Fruit fly (Drosophila melanogaster): Measurements from ENCODE around the gene Ada3.

Ada3 gene

DNA sequence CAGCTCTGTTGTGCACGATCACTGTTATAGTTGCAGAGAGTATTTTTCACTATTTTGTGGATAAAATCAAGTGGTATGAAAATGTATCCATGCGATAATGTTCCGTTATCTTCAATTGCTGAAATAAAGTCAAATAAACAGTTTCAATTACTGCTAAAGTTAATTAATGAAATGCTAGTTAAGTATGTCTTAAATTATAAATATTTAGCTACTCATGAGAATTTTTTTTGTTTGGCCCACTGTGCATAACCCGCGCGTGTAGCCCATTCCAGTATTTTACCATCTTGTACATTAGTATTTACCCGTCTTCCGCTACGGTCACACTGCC lies at the start of gene Ada3 (continued):
- TF ChIP-seq CG9797 (GFP tag; optimal IDR thresholded peaks at IDR 0.05), result peak; percentile 74
- TF ChIP-seq CG17829 (tag; optimal IDR thresholded peaks at IDR 0.05), result peak; percentile 65
- TF ChIP-seq Max (GFP tag; optimal IDR thresholded peaks at IDR 0.05), result peak; percentile 83
- no peak; the same call in none of the 2 replicates for TF ChIP-seq vvl (GFP tag; IDR thresholded peaks at IDR 0.05)
- 0 out of 2 replicates have a peak, but pooled peaks have one; percentile 35 for TF ChIP-seq toy (GFP tag; IDR thresholded peaks at IDR 0.05)
- TF ChIP-seq CG12104 (GFP tag; optimal IDR thresholded peaks at IDR 0.05), result peak; percentile 60
- TF ChIP-seq gfzf (GFP tag; optimal IDR thresholded peaks at IDR 0.05), result peak; percentile 78
- TF ChIP-seq CG3847 (GFP tag; IDR thresholded peaks at IDR 0.05), result peak; percentile 55
- TF ChIP-seq nau (GFP tag; optimal IDR thresholded peaks at IDR 0.05), result peak; percentile 44
- no peak for TF ChIP-seq jigr1 (GFP tag; IDR thresholded peaks at IDR 0.05)
- peak; percentile 58; the same call in 1 of the 2 replicates for TF ChIP-seq CG4730 (GFP tag; IDR thresholded peaks at IDR 0.05)
- peak; percentile 68 for TF ChIP-seq fd96Cb (tag; optimal IDR thresholded peaks at IDR 0.05)
- no peak for TF ChIP-seq pros (GFP tag; optimal IDR thresholded peaks at IDR 0.05)
- TF ChIP-seq seq (GFP tag; IDR thresholded peaks at IDR 0.05), result no peak
- no peak for TF ChIP-seq prd (optimal IDR thresholded peaks at IDR 0.05)
- TF ChIP-seq prd (GFP tag; IDR thresholded peaks at IDR 0.05), result peak; percentile 71
- peak; percentile 74 for TF ChIP-seq CG14710 (tag; optimal IDR thresholded peaks at IDR 0.05)
- peak; percentile 27 for TF ChIP-seq Asciz (GFP tag; optimal IDR thresholded peaks at IDR 0.05)
- peak; percentile 61 for TF ChIP-seq crc (GFP tag; optimal IDR thresholded peaks at IDR 0.05)
- TF ChIP-seq CG14050 (GFP tag; IDR thresholded peaks at IDR 0.05), result peak; percentile 61
- peak; percentile 52 for TF ChIP-seq CG3407 (GFP tag; optimal IDR thresholded peaks at IDR 0.05)
- no peak for TF ChIP-seq ftz-f1 (GFP tag; optimal IDR thresholded peaks at IDR 0.05)
- TF ChIP-seq CG6254 (GFP tag; optimal IDR thresholded peaks at IDR 0.05), result no peak
- peak; percentile 38 for TF ChIP-seq D19A (tag; optimal IDR thresholded peaks at IDR 0.05)
- peak; percentile 23; the same call in 1 of the 2 replicates for TF ChIP-seq CG16779 (GFP tag; IDR thresholded peaks at IDR 0.05)
- TF ChIP-seq CG11695 (GFP tag; IDR thresholded peaks at IDR 0.05), result peak; percentile 54; the same call in 1 of the 3 replicates
- peak; percentile 56; the same call in 1 of the 2 replicates for TF ChIP-seq CG7372 (GFP tag; IDR thresholded peaks at IDR 0.05)
- TF ChIP-seq Hr39 (optimal IDR thresholded peaks at IDR 0.05), result no peak
- TF ChIP-seq nerfin-1 (tag; optimal IDR thresholded peaks at IDR 0.05), result peak; percentile 67
- 0 out of 4 replicates have a peak, but pooled peaks have one; percentile 11 for TF ChIP-seq Dll (GFP tag; IDR thresholded peaks at IDR 0.05; ENCODE audit: partially characterized antibody)
- TF ChIP-seq sob (GFP tag; IDR thresholded peaks at IDR 0.05), result peak; percentile 74; the same call in 1 of the 2 replicates
- peak; percentile 79 for TF ChIP-seq Hr3 (GFP tag; optimal IDR thresholded peaks at IDR 0.05)
- peak; percentile 39 for TF ChIP-seq CG8089 (GFP tag; optimal IDR thresholded peaks at IDR 0.05)
- peak; percentile 30 for TF ChIP-seq gcm (GFP tag; optimal IDR thresholded peaks at IDR 0.05)
- peak; percentile 66; the same call in 2 of the 3 replicates for TF ChIP-seq zfh1 (GFP tag; IDR thresholded peaks at IDR 0.05)
- TF ChIP-seq CG18764 (GFP tag; optimal IDR thresholded peaks at IDR 0.05), result peak; percentile 49
- TF ChIP-seq tap (tag; optimal IDR thresholded peaks at IDR 0.05), result peak; percentile 29
- TF ChIP-seq Myb (GFP tag; optimal IDR thresholded peaks at IDR 0.05), result peak; percentile 45
- no peak for TF ChIP-seq wek (GFP tag; optimal IDR thresholded peaks at IDR 0.05)
- peak; percentile 88 for TF ChIP-seq row (GFP tag; IDR thresholded peaks at IDR 0.05)
- peak; percentile 66 for TF ChIP-seq CG12942 (GFP tag; optimal IDR thresholded peaks at IDR 0.05)
- TF ChIP-seq CG34224 (GFP tag; IDR thresholded peaks at IDR 0.05; ENCODE audit: partially characterized antibody), result no peak
- no peak for TF ChIP-seq MTF-1 (GFP tag; optimal IDR thresholded peaks at IDR 0.05; ENCODE audit: borderline replicate concordance)
- peak; percentile 65 for TF ChIP-seq emc (GFP tag; optimal IDR thresholded peaks at IDR 0.05)
- TF ChIP-seq CG10565 (GFP tag; optimal IDR thresholded peaks at IDR 0.05), result no peak
- TF ChIP-seq CG8388 (GFP tag; optimal IDR thresholded peaks at IDR 0.05), result peak; percentile 54
- no peak for TF ChIP-seq CG3726 (GFP tag; IDR thresholded peaks at IDR 0.05)
- peak; percentile 75 for TF ChIP-seq ems (GFP tag; optimal IDR thresholded peaks at IDR 0.05)
- TF ChIP-seq Sry-β (GFP tag; optimal IDR thresholded peaks at IDR 0.05), result no peak
- TF ChIP-seq CG1602 (GFP tag; optimal IDR thresholded peaks at IDR 0.05), result peak; percentile 67
- TF ChIP-seq CG34376 (GFP tag; optimal IDR thresholded peaks at IDR 0.05), result peak; percentile 39

Measured in whole organism, embryonic.